Worm (Caenorhabditis elegans): Measurements from ENCODE around the gene set-17.

ce11 chrII:8895398-8895797, 44.9 kb downstream of the set-17 start:
- TF ChIP-seq skn-1 (tag; optimal IDR thresholded peaks at IDR 0.05) (no peak), elt-1 (tag; optimal IDR thresholded peaks at IDR 0.05) (no peak), unc-55 (GFP tag; optimal IDR thresholded peaks at IDR 0.05) (no peak), fos-1 (tag; optimal IDR thresholded peaks at IDR 0.05) (no peak), F13H6.1 (tag; optimal IDR thresholded peaks at IDR 0.05) (no peak), ama-1 (optimal IDR thresholded peaks at IDR 0.05) (no peak), zag-1 (tag; optimal IDR thresholded peaks at IDR 0.05) (no peak), ZK546.5 (tag; optimal IDR thresholded peaks at IDR 0.05) (no peak), mab-5 (tag; optimal IDR thresholded peaks at IDR 0.05) (no peak), ztf-11 (tag; optimal IDR thresholded peaks at IDR 0.05) (no peak), Y55F3AM.14 (GFP tag; optimal IDR thresholded peaks at IDR 0.05) (no peak)

Data from whole organism, L2 larva.